Fruit fly (Drosophila melanogaster): Measurements from ENCODE around the gene CG43679.

Gene CG43679

DNA sequence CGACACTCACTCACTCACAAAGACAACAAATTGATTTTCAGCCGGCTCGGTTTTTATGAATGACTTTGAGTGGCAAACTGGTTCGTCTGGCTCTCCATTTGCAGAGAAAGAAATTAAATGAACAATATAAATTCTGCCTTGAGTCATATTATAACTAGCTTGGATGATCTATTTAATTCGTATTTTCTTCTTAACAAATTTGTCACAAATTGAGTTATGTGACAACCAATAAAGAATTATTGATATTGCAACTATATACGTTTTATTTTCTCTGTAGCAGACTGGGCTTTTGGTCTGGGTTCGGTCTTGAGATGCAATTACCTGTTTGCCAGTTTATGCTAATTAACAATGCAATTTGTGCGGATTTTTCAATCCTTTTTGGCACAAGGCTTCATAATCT, 44.4 kb downstream of the CG43679 start:
- TF ChIP-seq CG17801 (GFP tag; optimal IDR thresholded peaks at IDR 0.05; ENCODE audit: partially characterized antibody), result no peak

DNA sequence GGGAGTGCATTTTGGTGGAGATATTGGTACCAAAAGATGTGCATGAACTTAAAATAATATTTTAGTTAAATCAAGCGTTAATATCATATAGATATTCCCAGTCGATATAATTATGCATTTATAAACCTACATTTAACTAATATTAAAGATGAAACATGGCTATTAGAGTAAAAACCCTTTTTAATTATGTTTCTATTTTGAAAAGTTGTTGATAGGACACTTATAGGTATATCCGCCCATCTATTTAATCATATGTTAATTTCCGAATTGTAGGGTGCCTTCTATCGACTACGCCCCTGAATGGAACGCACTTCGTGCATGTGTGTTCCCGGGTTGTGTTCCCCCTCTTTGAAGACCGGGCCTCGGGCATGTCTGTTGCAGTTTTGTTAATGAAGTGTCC, 45.5 kb downstream of the CG43679 start:
- TF ChIP-seq CG17801 (GFP tag; optimal IDR thresholded peaks at IDR 0.05; ENCODE audit: partially characterized antibody), result no peak

DNA sequence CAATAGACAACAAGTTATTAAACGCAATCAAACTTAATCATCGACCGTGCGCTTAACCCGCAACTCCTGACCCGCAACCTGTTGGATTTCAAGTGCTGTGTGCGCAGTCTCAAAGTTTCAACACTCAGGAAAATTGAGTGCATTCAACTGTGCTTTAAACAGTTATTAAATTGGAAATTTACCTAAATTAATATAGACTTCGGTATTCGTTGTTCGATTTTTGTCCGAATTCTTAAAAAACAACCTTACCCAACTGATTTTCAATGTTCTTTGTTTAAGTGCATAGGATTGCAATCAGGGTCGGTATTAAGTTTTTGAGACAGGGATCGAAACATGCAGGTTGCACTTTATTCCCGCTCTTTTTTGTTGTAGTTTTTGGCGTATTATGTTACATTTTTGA, 46.1 kb downstream of the CG43679 start:
- no peak for TF ChIP-seq CG17801 (GFP tag; optimal IDR thresholded peaks at IDR 0.05; ENCODE audit: partially characterized antibody)
